Worm (Caenorhabditis elegans) whole organism, mixed stage, embryonic: Measurements from ENCODE around the gene R151.8.

Experiments used
- ceh-39 ChIP-seq: fragments of 150-350 bp; optimal IDR thresholded peaks from 2 replicates; lab custom pipeline; 2014; ENCODE audit warnings: missing biosample characterization, missing genetic modification characterization
- ces-1 ChIP-seq: fragments of 150-350 bp; optimal IDR thresholded peaks from 2 replicates; lab custom pipeline; 2014; ENCODE audit warnings: missing biosample characterization, missing genetic modification reagents, missing genetic modification characterization
- drap-1 ChIP-seq: fragments of 200-800 bp; sonication (Bioruptor generic); optimal IDR thresholded peaks from 3 replicates; lab custom pipeline; 2018; ENCODE audit warnings: mild to moderate bottlenecking, missing genetic modification characterization, missing compliant biosample characterization
- ham-2 ChIP-seq: fragments of 200-800 bp; sonication (Bioruptor generic); optimal IDR thresholded peaks from 2 replicates; lab custom pipeline; 2018; ENCODE audit warnings: mild to moderate bottlenecking, missing genetic modification characterization, missing compliant biosample characterization
- hlh-1 ChIP-seq: fragments of 150-350 bp; optimal IDR thresholded peaks from 2 replicates; lab custom pipeline; 2014; ENCODE audit warnings: missing biosample characterization, missing genetic modification reagents, missing genetic modification characterization
- nhr-2 ChIP-seq: fragments of 150-350 bp; optimal IDR thresholded peaks from 2 replicates; lab custom pipeline; 2014; ENCODE audit warnings: missing biosample characterization, missing genetic modification characterization
- nhr-237 ChIP-seq: fragments of 150-350 bp; optimal IDR thresholded peaks from 2 replicates; lab custom pipeline; 2014; ENCODE audit warnings: missing biosample characterization, missing genetic modification characterization
- nhr-28 ChIP-seq: fragments of 150-350 bp; optimal IDR thresholded peaks from 2 replicates; lab custom pipeline; 2014; ENCODE audit warnings: missing biosample characterization, missing genetic modification characterization
- nhr-76 ChIP-seq: sonication (generic microtip); optimal IDR thresholded peaks from 2 replicates; lab custom pipeline; 2017; ENCODE audit warnings: missing biosample characterization, missing genetic modification characterization
- pha-4 ChIP-seq: fragments of 150-350 bp; optimal IDR thresholded peaks from 2 replicates; lab custom pipeline; 2018; ENCODE audit warnings: missing biosample characterization, missing genetic modification reagents, missing genetic modification characterization
- snpc-4 ChIP-seq: fragments of 150-350 bp; optimal IDR thresholded peaks from 2 replicates; lab custom pipeline; 2014; ENCODE audit warnings: missing biosample characterization, missing genetic modification characterization
- unc-39 ChIP-seq: fragments of 150-350 bp; optimal IDR thresholded peaks from 2 replicates; lab custom pipeline; 2014; ENCODE audit warnings: missing biosample characterization, missing genetic modification characterization
- unc-62 ChIP-seq: fragments of 150-350 bp; optimal IDR thresholded peaks from 2 replicates; lab custom pipeline; 2014; ENCODE audit warnings: missing biosample characterization, missing genetic modification reagents, missing genetic modification characterization

ce11 chrIII:7241065-7241464 is 11.5 kb upstream of the R151.8 start, which contains the start of gene ztf-31:
- TF ChIP-seq nhr-237 (tag; lab: Kevin White, UChicago): no peak
- no peak for TF ChIP-seq ces-1
- TF ChIP-seq pha-4 (tag; lab: Kevin White, UChicago): no peak
- TF ChIP-seq nhr-2 (tag; lab: Kevin White, UChicago): no peak
- TF ChIP-seq ceh-39 (tag; lab: Kevin White, UChicago): no peak
- no peak for TF ChIP-seq hlh-1 (tag; lab: Kevin White, UChicago)
- TF ChIP-seq nhr-76 (tag; lab: Kevin White, UChicago): no peak
- TF ChIP-seq snpc-4 (tag; lab: Kevin White, UChicago): no peak
- no peak for TF ChIP-seq drap-1 (GFP tag; lab: Kevin White, UChicago)
- TF ChIP-seq nhr-28 (tag; lab: Kevin White, UChicago): no peak
- TF ChIP-seq unc-39 (tag; lab: Kevin White, UChicago): no peak
- no peak for TF ChIP-seq unc-62 (GFP tag; lab: Kevin White, UChicago)
- no peak for TF ChIP-seq ham-2 (GFP tag; lab: Kevin White, UChicago)
